Fruit fly (Drosophila melanogaster) whole organism, prepupa: ENCODE results near the gene Cdc45.

Source experiments
- Blimp-1 ChIP-seq: fragments of 200-800 bp; sonication (Bioruptor generic); optimal IDR thresholded peaks from 3 replicates; lab custom pipeline; 2017; ENCODE audit warnings: missing biosample characterization, missing genetic modification characterization, mild to moderate bottlenecking, moderate library complexity, missing genetic modification reagents
- CG10631 ChIP-seq: fragments of 200-800 bp; sonication (Bioruptor generic); optimal IDR thresholded peaks from 2 replicates; lab custom pipeline; 2016; ENCODE audit warnings: missing biosample characterization, missing genetic modification characterization
- CG11762 ChIP-seq: fragments of 200-800 bp; sonication (Bioruptor generic); optimal IDR thresholded peaks from 3 replicates; lab custom pipeline; 2016; ENCODE audit warnings: missing biosample characterization, missing genetic modification characterization; ENCODE audit not compliant: insufficient read depth
- CG11902 ChIP-seq: fragments of 200-800 bp; sonication (Bioruptor generic); optimal IDR thresholded peaks from 3 replicates; lab custom pipeline; 2016; ENCODE audit warnings: missing biosample characterization, missing genetic modification characterization
- CG15336 ChIP-seq: fragments of 200-800 bp; sonication (Bioruptor generic); IDR thresholded peaks from 2 replicates; pipeline ENCODE4 v1.3.6; 2022; ENCODE audit warnings: missing biosample characterization, missing genetic modification characterization
- CG1621 ChIP-seq: fragments of 200-800 bp; sonication (Bioruptor generic); optimal IDR thresholded peaks from 3 replicates; lab custom pipeline; 2018; ENCODE audit warnings: missing biosample characterization, mild to moderate bottlenecking, missing genetic modification characterization
- CG16779 ChIP-seq: fragments of 200-800 bp; sonication (Bioruptor generic); optimal IDR thresholded peaks from 3 replicates; lab custom pipeline; 2017; ENCODE audit warnings: missing biosample characterization, mild to moderate bottlenecking, missing genetic modification characterization
- CG3032 ChIP-seq: fragments of 200-800 bp; optimal IDR thresholded peaks from 2 replicates; lab custom pipeline; 2019; ENCODE audit warnings: missing biosample characterization, mild to moderate bottlenecking, missing genetic modification characterization, moderate library complexity
- CG31627 ChIP-seq: fragments of 200-800 bp; sonication (Bioruptor generic); optimal IDR thresholded peaks from 3 replicates; lab custom pipeline; 2016; ENCODE audit warnings: missing biosample characterization, missing genetic modification characterization
- CG32006 ChIP-seq: fragments of 200-800 bp; sonication (Bioruptor generic); optimal IDR thresholded peaks from 3 replicates; lab custom pipeline; 2017; ENCODE audit warnings: missing biosample characterization, mild to moderate bottlenecking, missing genetic modification characterization
- CG3919 ChIP-seq: fragments of 200-800 bp; sonication (Bioruptor generic); optimal IDR thresholded peaks from 3 replicates; lab custom pipeline; 2016; ENCODE audit warnings: missing biosample characterization, missing genetic modification characterization
- CG4318 ChIP-seq: fragments of 200-800 bp; sonication (Bioruptor generic); optimal IDR thresholded peaks from 3 replicates; lab custom pipeline; 2017; ENCODE audit warnings: missing biosample characterization, mild to moderate bottlenecking, missing genetic modification characterization
- CG6163 ChIP-seq: fragments of 200-800 bp; sonication (Bioruptor generic); IDR thresholded peaks from 3 replicates; pipeline ENCODE4 v1.3.6; 2022; ENCODE audit warnings: missing biosample characterization, missing genetic modification characterization
- CG6276 ChIP-seq: fragments of 200-800 bp; sonication (Bioruptor generic); optimal IDR thresholded peaks from 2 replicates; lab custom pipeline; 2017; ENCODE audit warnings: missing biosample characterization, mild to moderate bottlenecking, missing genetic modification characterization
- CG6854 ChIP-seq: fragments of 200-800 bp; sonication (Bioruptor generic); optimal IDR thresholded peaks from 2 replicates; lab custom pipeline; 2017; ENCODE audit warnings: missing biosample characterization, mild to moderate bottlenecking, missing genetic modification characterization
- CG7368 ChIP-seq: fragments of 200-800 bp; sonication (Bioruptor generic); optimal IDR thresholded peaks from 3 replicates; lab custom pipeline; 2016; ENCODE audit warnings: missing biosample characterization, missing genetic modification characterization
- CG8119 ChIP-seq: fragments of 200-800 bp; sonication (Bioruptor generic); IDR thresholded peaks from 3 replicates; pipeline ENCODE4 v1.3.6; 2022; ENCODE audit warnings: missing biosample characterization, missing genetic modification characterization
- CG9139 ChIP-seq: fragments of 200-800 bp; sonication (Bioruptor generic); optimal IDR thresholded peaks from 3 replicates; lab custom pipeline; 2017; ENCODE audit warnings: missing biosample characterization, mild to moderate bottlenecking, missing genetic modification characterization
- Eip78C ChIP-seq: fragments of 200-800 bp; sonication (Bioruptor generic); peaks from one replicate; lab custom pipeline; 2016; ENCODE audit warnings: missing biosample characterization, missing genetic modification characterization
- Ets21C ChIP-seq: fragments of 200-800 bp; sonication (Bioruptor generic); optimal IDR thresholded peaks from 3 replicates; lab custom pipeline; 2016; ENCODE audit warnings: missing biosample characterization, missing genetic modification characterization
- Ets96B ChIP-seq: fragments of 200-800 bp; optimal IDR thresholded peaks from 2 replicates; lab custom pipeline; 2019; ENCODE audit warnings: missing biosample characterization, mild to moderate bottlenecking, missing genetic modification characterization, moderate library complexity
- Gug ChIP-seq: fragments of 200-800 bp; sonication (Bioruptor generic); IDR thresholded peaks from 2 replicates; pipeline ENCODE4 v1.3.6; 2022; ENCODE audit warnings: missing biosample characterization, missing genetic modification characterization
- Hr38 ChIP-seq: sonication (Bioruptor generic); optimal IDR thresholded peaks from 2 replicates; lab custom pipeline; 2016; ENCODE audit warnings: missing biosample characterization, missing genetic modification characterization
- Hr39 ChIP-seq: fragments of 200-800 bp; sonication (Bioruptor generic); optimal IDR thresholded peaks from 2 replicates; lab custom pipeline; 2016; ENCODE audit warnings: missing biosample characterization, missing genetic modification characterization
- Lpt ChIP-seq: fragments of 200-800 bp; sonication (Bioruptor generic); optimal IDR thresholded peaks from 3 replicates; lab custom pipeline; 2016; ENCODE audit warnings: missing biosample characterization, missing genetic modification characterization
- Met ChIP-seq: fragments of 200-800 bp; sonication (Bioruptor generic); optimal IDR thresholded peaks from 3 replicates; lab custom pipeline; 2016; ENCODE audit warnings: missing biosample characterization, missing genetic modification characterization
- OdsH ChIP-seq: fragments of 200-800 bp; sonication (Bioruptor generic); optimal IDR thresholded peaks from 3 replicates; lab custom pipeline; 2016; ENCODE audit warnings: missing biosample characterization, missing genetic modification characterization
- Smox ChIP-seq: fragments of 200-800 bp; sonication (Bioruptor generic); optimal IDR thresholded peaks from 3 replicates; lab custom pipeline; 2016; ENCODE audit warnings: missing biosample characterization, missing genetic modification characterization
- Sox102F ChIP-seq: fragments of 200-800 bp; sonication (Bioruptor generic); optimal IDR thresholded peaks from 2 replicates; lab custom pipeline; 2016; ENCODE audit warnings: missing biosample characterization, mild to moderate bottlenecking, missing genetic modification characterization
- Sox14 ChIP-seq: fragments of 200-800 bp; sonication (Bioruptor generic); optimal IDR thresholded peaks from 3 replicates; lab custom pipeline; 2016; ENCODE audit warnings: missing biosample characterization, missing genetic modification characterization
- achi ChIP-seq: fragments of 200-800 bp; sonication (Bioruptor generic); optimal IDR thresholded peaks from 3 replicates; lab custom pipeline; 2016; ENCODE audit warnings: missing biosample characterization, missing genetic modification characterization
- cyc ChIP-seq: fragments of 200-800 bp; sonication (Bioruptor generic); optimal IDR thresholded peaks from 3 replicates; lab custom pipeline; 2016; ENCODE audit warnings: missing biosample characterization, missing genetic modification characterization
- dsx ChIP-seq: fragments of 200-800 bp; optimal IDR thresholded peaks from 3 replicates; lab custom pipeline; 2019; ENCODE audit warnings: missing biosample characterization, mild to moderate bottlenecking, missing genetic modification characterization, moderate library complexity; ENCODE audit not compliant: poor library complexity, severe bottlenecking
- eg ChIP-seq: fragments of 200-800 bp; sonication (Bioruptor generic); IDR thresholded peaks from 3 replicates; pipeline ENCODE4 v1.3.6; 2022; ENCODE audit warnings: missing biosample characterization, missing genetic modification characterization
- esn ChIP-seq: fragments of 200-800 bp; sonication (Bioruptor generic); optimal IDR thresholded peaks from 2 replicates; lab custom pipeline; 2016; ENCODE audit warnings: missing biosample characterization, mild to moderate bottlenecking, missing genetic modification characterization, moderate library complexity
- fd59A ChIP-seq: fragments of 200-800 bp; sonication (Bioruptor generic); optimal IDR thresholded peaks from 2 replicates; lab custom pipeline; 2017; ENCODE audit warnings: missing biosample characterization, mild to moderate bottlenecking, missing genetic modification characterization, missing genetic modification reagents
- fd85E ChIP-seq: fragments of 200-800 bp; sonication (Bioruptor generic); optimal IDR thresholded peaks from 3 replicates; lab custom pipeline; 2016; ENCODE audit warnings: missing biosample characterization, missing genetic modification characterization
- fkh ChIP-seq: fragments of 200-800 bp; sonication (Bioruptor generic); optimal IDR thresholded peaks from 3 replicates; lab custom pipeline; 2017; ENCODE audit warnings: missing biosample characterization, mild to moderate bottlenecking, missing genetic modification characterization, moderate library complexity
- net ChIP-seq: fragments of 200-800 bp; sonication (Bioruptor generic); optimal IDR thresholded peaks from 3 replicates; lab custom pipeline; 2016; ENCODE audit warnings: missing biosample characterization, missing genetic modification characterization
- salr ChIP-seq, 2 experiments: fragments of 200-800 bp; sonication (Bioruptor generic); optimal IDR thresholded peaks; 3 replicates each; lab custom pipeline; 2016 to 2018; ENCODE audit warnings: missing biosample characterization in 2 of 2, missing genetic modification characterization in 2 of 2, mild to moderate bottlenecking in 1 of 2
- spab ChIP-seq: fragments of 200-800 bp; sonication (Bioruptor generic); optimal IDR thresholded peaks from 2 replicates; lab custom pipeline; 2017; ENCODE audit warnings: missing biosample characterization, mild to moderate bottlenecking, missing genetic modification characterization, missing genetic modification reagents
- ss ChIP-seq, 2 experiments: fragments of 200-800 bp; sonication (Bioruptor generic); optimal IDR thresholded peaks; 2 replicates in 1 of 2; 3 replicates in 1 of 2; lab custom pipeline; 2017 to 2018; ENCODE audit warnings: mild to moderate bottlenecking in 2 of 2, missing biosample characterization in 2 of 2, missing genetic modification characterization in 2 of 2, moderate library complexity in 1 of 2
- svp ChIP-seq: fragments of 200-800 bp; sonication (Bioruptor generic); peaks from one replicate; lab custom pipeline; 2016; ENCODE audit warnings: missing biosample characterization, missing genetic modification characterization

Gene Cdc45

dm6 chrX:1030478-1030877, at the start of gene Cdc45, which contains the start of gene Rpp21:
Gene Cdc45, minus strand, starts transcription at chrX:1030556.
Gene Rpp21, plus strand, starts transcription at chrX:1030758.
- TF ChIP-seq CG3919 (no peak), Eip78C (GFP tag; lab: Kevin White, UChicago) (peak; percentile 42), Blimp-1 (GFP tag; lab: Kevin White, UChicago) (peak; percentile 41), CG3032 (tag; lab: Kevin White, UChicago) (peak; percentile 6), Hr39 (no peak), cyc (peak; percentile 5)

dm6 chrX:1063143-1063542, 32.8 kb upstream of the Cdc45 start:
- TF ChIP-seq svp (GFP tag; lab: Kevin White, UChicago) (peak; percentile 38), CG9139 (GFP tag; lab: Kevin White, UChicago) (no peak)

dm6 chrX:1056338-1056737, 26.0 kb upstream of the Cdc45 start:
- 0 out of 3 replicates have a peak, but pooled peaks have one; percentile 19 for TF ChIP-seq CG6163 (GFP tag; lab: Robert Waterston, UW)
- no peak for TF ChIP-seq Smox (GFP tag; lab: Kevin White, UChicago)

- TF ChIP-seq esn: peak; percentile 79
- TF ChIP-seq achi (GFP tag; lab: Kevin White, UChicago): peak; percentile 64
- TF ChIP-seq CG4318 (GFP tag; lab: Kevin White, UChicago): peak; percentile 33
- TF ChIP-seq fd85E (GFP tag; lab: Kevin White, UChicago): no peak
- peak; percentile 45 for TF ChIP-seq CG6276 (GFP tag; lab: Kevin White, UChicago)
- TF ChIP-seq CG10631 (GFP tag; lab: Kevin White, UChicago): peak; percentile 70
- TF ChIP-seq CG16779: peak; percentile 25
- peak; percentile 34 to 60 for TF ChIP-seq ss (GFP tag; optimal IDR thresholded peaks at IDR 0.05; lab: Kevin White, UChicago)
- TF ChIP-seq OdsH (GFP tag; lab: Kevin White, UChicago): peak; percentile 72
- TF ChIP-seq eg (GFP tag; lab: Robert Waterston, UW): peak; percentile 66; the same call in 2 of the 3 replicates
- peak; percentile 50 for TF ChIP-seq spab (GFP tag; lab: Kevin White, UChicago)
- no peak for TF ChIP-seq CG6854
- peak; percentile 14 for TF ChIP-seq CG11762 (GFP tag; lab: Kevin White, UChicago)
- peak; percentile 66 for TF ChIP-seq net (GFP tag; lab: Kevin White, UChicago)
- peak; percentile 78 for TF ChIP-seq CG31627 (GFP tag; lab: Kevin White, UChicago)
- TF ChIP-seq Lpt: no peak
- TF ChIP-seq CG6163 (GFP tag; lab: Robert Waterston, UW): peak; percentile 78
- peak; percentile 70 for TF ChIP-seq cyc
- no peak for TF ChIP-seq fkh
- peak; percentile 58 for TF ChIP-seq Ets21C (GFP tag; lab: Kevin White, UChicago)
- peak; percentile 64 for TF ChIP-seq CG11902 (GFP tag; lab: Kevin White, UChicago)
- TF ChIP-seq CG8119 (GFP tag; lab: Robert Waterston, UW): peak; percentile 49; the same call in 1 of the 3 replicates
- peak; percentile 57 for TF ChIP-seq CG1621 (tag; lab: Kevin White, UChicago)
- peak; percentile 55; the same call in 1 of the 2 replicates for TF ChIP-seq CG15336 (GFP tag; lab: Robert Waterston, UW)
- peak; percentile 63 for TF ChIP-seq Sox14 (GFP tag; lab: Kevin White, UChicago)
- peak; percentile 66 for TF ChIP-seq CG32006 (GFP tag; lab: Kevin White, UChicago)
- TF ChIP-seq dsx (GFP tag; lab: Kevin White, UChicago): peak; percentile 34
- peak; percentile 12 for TF ChIP-seq Blimp-1 (GFP tag; lab: Kevin White, UChicago)
- TF ChIP-seq fd59A (GFP tag; lab: Kevin White, UChicago): peak; percentile 41
- peak; percentile 16 to 46 for TF ChIP-seq salr (GFP tag; optimal IDR thresholded peaks at IDR 0.05; lab: Kevin White, UChicago)
- TF ChIP-seq Hr38 (GFP tag; lab: Kevin White, UChicago): no peak
- TF ChIP-seq CG3919: peak; percentile 70
- TF ChIP-seq Gug: no peak
- peak; percentile 61 for TF ChIP-seq Ets96B
- peak; percentile 95 for TF ChIP-seq svp (GFP tag; lab: Kevin White, UChicago)
- peak; percentile 78 for TF ChIP-seq Met (GFP tag; lab: Kevin White, UChicago)
- TF ChIP-seq Hr39: peak; percentile 77
- TF ChIP-seq Sox102F (GFP tag; lab: Kevin White, UChicago): peak; percentile 70
- TF ChIP-seq CG7368 (GFP tag; lab: Kevin White, UChicago): peak; percentile 59
These were observed 22.5 kb upstream of the Cdc45 start for dm6 chrX:1052684-1053389.
